Fruit fly (Drosophila melanogaster) whole organism: ENCODE data around the gene CG17292.

Experiments
- CG8478 ChIP-seq: fragments of >200 bp; optimal IDR thresholded peaks from 2 replicates; lab custom pipeline; 2018; ENCODE audit warnings: inconsistent platforms
- Dll ChIP-seq: fragments of >200 bp; optimal IDR thresholded peaks from 2 replicates; lab custom pipeline; 2017
- EcR ChIP-seq, 2 experiments: fragments of >200 bp; optimal IDR thresholded peaks; 2 replicates each; lab custom pipeline; 2017; ENCODE audit warnings: missing biosample characterization in 2 of 2, missing genetic modification characterization in 2 of 2, missing genetic modification reagents in 2 of 2
- pan ChIP-seq: fragments of >200 bp; optimal IDR thresholded peaks from 2 replicates; lab custom pipeline; 2017
- psq ChIP-seq: fragments of >200 bp; optimal IDR thresholded peaks from 2 replicates; lab custom pipeline; 2017
- usp ChIP-seq: fragments of >200 bp; optimal IDR thresholded peaks from 2 replicates; lab custom pipeline; 2017; ENCODE audit warnings: missing biosample characterization, missing genetic modification characterization, mixed read lengths

CG17292 gene

dm6 chr2L:8403286-8404270 lies 33.3 kb downstream of the CG17292 start, which contains the start of gene emb:
emb (plus strand) TSS chr2L:8403573.
- no peak for TF ChIP-seq pan (lab: Kevin White, UChicago)
- no peak for TF ChIP-seq Dll
- TF ChIP-seq psq (lab: Kevin White, UChicago) = no peak
- no peak for TF ChIP-seq usp (GFP tag; lab: Kevin White, UChicago)
- no peak for TF ChIP-seq EcR (GFP tag; optimal IDR thresholded peaks at IDR 0.05; lab: Kevin White, UChicago)
- TF ChIP-seq CG8478 = no peak

dm6 chr2L:8411530-8411929 lies 41.3 kb downstream of the CG17292 start, which contains the start of gene Naglu:
Naglu (minus strand) TSS chr2L:8411868.
- TF ChIP-seq pan (lab: Kevin White, UChicago) (no peak), EcR (GFP tag; optimal IDR thresholded peaks at IDR 0.05; lab: Kevin White, UChicago) (no peak), usp (GFP tag; lab: Kevin White, UChicago) (no peak), Dll (no peak), psq (lab: Kevin White, UChicago) (no peak), CG8478 (no peak)

dm6 chr2L:8414887-8415883 lies 44.9 kb downstream of the CG17292 start, which contains the start of the genes CG13398 and Akap200:
CG13398 (minus strand) TSS chr2L:8415256.
Akap200 (plus strand) TSS chr2L:8415690.
- no peak for TF ChIP-seq EcR (GFP tag; optimal IDR thresholded peaks at IDR 0.05; lab: Kevin White, UChicago)

- TF ChIP-seq pan (lab: Kevin White, UChicago) (no peak), usp (GFP tag; lab: Kevin White, UChicago) (no peak), Dll (peak; percentile 53), CG8478 (no peak)
Measured at dm6 chr2L:8416350-8417046, 46.2 kb downstream of the CG17292 start.

- TF ChIP-seq psq (lab: Kevin White, UChicago) (no peak), pan (lab: Kevin White, UChicago) (no peak), Dll (no peak), usp (GFP tag; lab: Kevin White, UChicago) (no peak), EcR (GFP tag; optimal IDR thresholded peaks at IDR 0.05; lab: Kevin White, UChicago) (no peak), CG8478 (no peak)
Measured at dm6 chr2L:8417562-8417961, 47.3 kb downstream of the CG17292 start.

dm6 chr2L:8418113-8418885 lies 48.0 kb downstream of the CG17292 start:
- TF ChIP-seq psq (lab: Kevin White, UChicago) (no peak), pan (lab: Kevin White, UChicago) (no peak), CG8478 (no peak), EcR (GFP tag; optimal IDR thresholded peaks at IDR 0.05; lab: Kevin White, UChicago) (no peak), Dll (no peak)

- no peak for TF ChIP-seq usp (GFP tag; lab: Kevin White, UChicago)
- TF ChIP-seq psq (lab: Kevin White, UChicago) = no peak
- TF ChIP-seq pan (lab: Kevin White, UChicago) = no peak
- no peak for TF ChIP-seq CG8478
- no peak for TF ChIP-seq Dll
- peak in 1 of 2 experiments; percentile 51 for TF ChIP-seq EcR (GFP tag; optimal IDR thresholded peaks at IDR 0.05; lab: Kevin White, UChicago)
Measured at dm6 chr2L:8419382-8419940, 49.2 kb downstream of the CG17292 start.

dm6 chr2L:8420259-8420930 lies 50.1 kb downstream of the CG17292 start:
- TF ChIP-seq pan (lab: Kevin White, UChicago) (peak; percentile 58), Dll (no peak)

- TF ChIP-seq usp (GFP tag; lab: Kevin White, UChicago) (no peak), CG8478 (no peak), EcR (GFP tag; optimal IDR thresholded peaks at IDR 0.05; lab: Kevin White, UChicago) (no peak), pan (lab: Kevin White, UChicago) (no peak), Dll (no peak), psq (lab: Kevin White, UChicago) (no peak)
Measured at dm6 chr2L:8421717-8422116, 51.5 kb downstream of the CG17292 start.

dm6 chr2L:8423047-8423446 lies 52.8 kb downstream of the CG17292 start:
- TF ChIP-seq pan (lab: Kevin White, UChicago) (no peak), EcR (GFP tag; optimal IDR thresholded peaks at IDR 0.05; lab: Kevin White, UChicago) (no peak), psq (lab: Kevin White, UChicago) (no peak), CG8478 (no peak), usp (GFP tag; lab: Kevin White, UChicago) (no peak), Dll (no peak)
